Fruit fly (Drosophila melanogaster) whole organism, embryonic: ENCODE measurements around the gene Frmd5.

ENCODE experiments used
- Antp ChIP-seq: fragments of 200-800 bp; sonication (Bioruptor generic); optimal IDR thresholded peaks from 3 replicates; lab custom pipeline; 2016; ENCODE audit warnings: missing biosample characterization, missing genetic modification characterization
- CG10366 ChIP-seq: fragments of 200-800 bp; sonication (Bioruptor generic); IDR thresholded peaks from 2 replicates; pipeline ENCODE4 v1.3.6; 2022; ENCODE audit warnings: missing biosample characterization, missing genetic modification characterization
- CG10543 ChIP-seq: fragments of 200-800 bp; sonication (Bioruptor generic); optimal IDR thresholded peaks from 3 replicates; lab custom pipeline; 2017; ENCODE audit warnings: missing biosample characterization, mild to moderate bottlenecking, missing genetic modification characterization, moderate library complexity
- CG11723 ChIP-seq: fragments of 200-800 bp; sonication (Bioruptor generic); optimal IDR thresholded peaks from 2 replicates; lab custom pipeline; 2017; ENCODE audit warnings: missing biosample characterization, mild to moderate bottlenecking, missing genetic modification characterization
- CG12769 ChIP-seq: fragments of 200-800 bp; sonication (Bioruptor generic); optimal IDR thresholded peaks from 2 replicates; lab custom pipeline; 2019; ENCODE audit warnings: missing biosample characterization, mild to moderate bottlenecking, missing genetic modification characterization, moderate library complexity
- CG14860 ChIP-seq: fragments of 200-800 bp; sonication (Bioruptor generic); IDR thresholded peaks from 3 replicates; pipeline ENCODE4 v1.3.6; 2022; ENCODE audit warnings: missing biosample characterization, missing genetic modification characterization; ENCODE audit not compliant: partially characterized antibody
- CG15011 ChIP-seq: fragments of 200-800 bp; sonication (Bioruptor generic); optimal IDR thresholded peaks from 3 replicates; lab custom pipeline; 2018; ENCODE audit warnings: missing biosample characterization, mild to moderate bottlenecking, missing genetic modification characterization
- CG16863 ChIP-seq: fragments of 200-800 bp; sonication (Bioruptor generic); optimal IDR thresholded peaks from 3 replicates; lab custom pipeline; 2016; ENCODE audit warnings: missing biosample characterization, missing genetic modification characterization
- CG17829 ChIP-seq: fragments of 200-800 bp; optimal IDR thresholded peaks from 2 replicates; lab custom pipeline; 2019; ENCODE audit warnings: missing biosample characterization, mild to moderate bottlenecking, missing genetic modification characterization, moderate library complexity
- CG1832 ChIP-seq: fragments of 200-800 bp; sonication (Bioruptor generic); optimal IDR thresholded peaks from 2 replicates; lab custom pipeline; 2017; ENCODE audit warnings: missing biosample characterization, mild to moderate bottlenecking, missing genetic modification characterization, inconsistent platforms
- CG30020 ChIP-seq: fragments of 200-800 bp; optimal IDR thresholded peaks from 2 replicates; lab custom pipeline; 2019; ENCODE audit warnings: missing biosample characterization, mild to moderate bottlenecking, missing genetic modification characterization, moderate library complexity
- CG31365 ChIP-seq: fragments of 200-800 bp; sonication (Bioruptor generic); optimal IDR thresholded peaks from 2 replicates; lab custom pipeline; 2018; ENCODE audit warnings: missing biosample characterization, mild to moderate bottlenecking, missing genetic modification characterization
- CG31441 ChIP-seq: fragments of 200-800 bp; sonication (Bioruptor generic); IDR thresholded peaks from 2 replicates; pipeline ENCODE4 v1.3.6; 2022; ENCODE audit warnings: missing biosample characterization, missing genetic modification characterization
- CG33213 ChIP-seq: fragments of 200-800 bp; sonication (Bioruptor generic); optimal IDR thresholded peaks from 3 replicates; lab custom pipeline; 2016; ENCODE audit warnings: missing biosample characterization, missing genetic modification characterization
- CG34224 ChIP-seq: fragments of 200-800 bp; sonication (Bioruptor generic); IDR thresholded peaks from 3 replicates; pipeline ENCODE4 v1.3.6; 2022; ENCODE audit warnings: missing biosample characterization, missing genetic modification characterization; ENCODE audit not compliant: partially characterized antibody
- CG3726 ChIP-seq: fragments of 200-800 bp; sonication (Bioruptor generic); IDR thresholded peaks from 3 replicates; pipeline ENCODE4, ENCODE4 v1.3.6; 2022; ENCODE audit warnings: missing biosample characterization, missing genetic modification characterization
- CG4328 ChIP-seq: fragments of 200-800 bp; sonication (Bioruptor generic); optimal IDR thresholded peaks from 3 replicates; lab custom pipeline; 2017; ENCODE audit warnings: missing biosample characterization, missing genetic modification reagents, missing genetic modification characterization
- CG4404 ChIP-seq: fragments of 200-800 bp; sonication (Bioruptor generic); IDR thresholded peaks from 2 replicates; pipeline ENCODE4 v1.3.6; 2022; ENCODE audit warnings: missing biosample characterization, missing genetic modification characterization
- CG4707 ChIP-seq: fragments of 200-800 bp; sonication (Bioruptor generic); optimal IDR thresholded peaks from 2 replicates; lab custom pipeline; 2018; ENCODE audit warnings: missing biosample characterization, mild to moderate bottlenecking, missing genetic modification characterization, moderate library complexity
- CG8944 ChIP-seq: fragments of 200-800 bp; sonication (Bioruptor generic); optimal IDR thresholded peaks from 3 replicates; lab custom pipeline; 2016; ENCODE audit warnings: missing biosample characterization, missing genetic modification characterization
- CG9876 ChIP-seq: fragments of 200-800 bp; sonication (Bioruptor generic); optimal IDR thresholded peaks from 2 replicates; lab custom pipeline; 2016; ENCODE audit warnings: missing biosample characterization, missing genetic modification characterization
- Camta ChIP-seq: fragments of 200-800 bp; sonication (Bioruptor generic); optimal IDR thresholded peaks from 2 replicates; lab custom pipeline; 2016; ENCODE audit warnings: missing biosample characterization, missing genetic modification characterization
- D19B ChIP-seq: fragments of 200-800 bp; sonication (Bioruptor generic); optimal IDR thresholded peaks from 2 replicates; lab custom pipeline; 2017; ENCODE audit warnings: missing biosample characterization, mild to moderate bottlenecking, missing genetic modification characterization
- Drgx ChIP-seq: fragments of 200-800 bp; sonication (Bioruptor generic); IDR thresholded peaks from 2 replicates; pipeline ENCODE4 v1.3.6; 2022; ENCODE audit warnings: missing biosample characterization, missing genetic modification characterization
- H15 ChIP-seq: fragments of 200-800 bp; sonication (Bioruptor generic); IDR thresholded peaks from 3 replicates; pipeline ENCODE4 v1.3.6; 2022; ENCODE audit warnings: missing biosample characterization, missing genetic modification characterization
- H2.0 ChIP-seq: fragments of 200-800 bp; sonication (Bioruptor generic); IDR thresholded peaks from 2 replicates; pipeline ENCODE4 v1.3.6; 2022; ENCODE audit warnings: missing biosample characterization, missing genetic modification characterization
- Hey ChIP-seq: fragments of 200-800 bp; sonication (Bioruptor generic); optimal IDR thresholded peaks from 3 replicates; lab custom pipeline; 2018; ENCODE audit warnings: missing biosample characterization, mild to moderate bottlenecking, missing genetic modification characterization
- HmgZ ChIP-seq: fragments of 200-800 bp; sonication (Bioruptor generic); optimal IDR thresholded peaks from 2 replicates; lab custom pipeline; 2018; ENCODE audit warnings: missing biosample characterization, mild to moderate bottlenecking, missing genetic modification characterization
- Oaz ChIP-seq: fragments of 200-800 bp; sonication (Bioruptor generic); IDR thresholded peaks from 2 replicates; pipeline ENCODE4 v1.3.6; 2022; ENCODE audit warnings: missing biosample characterization, missing genetic modification characterization
- Pdp1 ChIP-seq, 2 experiments: fragments of 200-800 bp; sonication (Bioruptor generic); optimal IDR thresholded peaks; 3 replicates each; lab custom pipeline; 2016; ENCODE audit warnings: missing biosample characterization in 2 of 2, missing genetic modification characterization in 2 of 2, mild to moderate bottlenecking in 1 of 2, moderate library complexity in 1 of 2
- Ptx1 ChIP-seq: fragments of 200-800 bp; sonication (Bioruptor generic); IDR thresholded peaks from 2 replicates; pipeline ENCODE4 v1.3.6; 2022; ENCODE audit warnings: missing biosample characterization, missing genetic modification characterization
- Sry-β ChIP-seq: fragments of 200-800 bp; sonication (Bioruptor generic); optimal IDR thresholded peaks from 2 replicates; lab custom pipeline; 2018; ENCODE audit warnings: missing biosample characterization, mild to moderate bottlenecking, missing genetic modification characterization, moderate library complexity
- ap ChIP-seq: fragments of 200-800 bp; sonication (Bioruptor generic); IDR thresholded peaks from 2 replicates; pipeline ENCODE4 v1.3.6; 2022; ENCODE audit warnings: missing biosample characterization, missing genetic modification characterization
- ato ChIP-seq: fragments of 200-800 bp; sonication (Bioruptor generic); IDR thresholded peaks from 2 replicates; pipeline ENCODE4 v1.3.6; 2022; ENCODE audit warnings: missing biosample characterization, missing genetic modification characterization; ENCODE audit not compliant: partially characterized antibody
- bigmax ChIP-seq: fragments of 200-800 bp; sonication (Bioruptor generic); optimal IDR thresholded peaks from 2 replicates; lab custom pipeline; 2018; ENCODE audit warnings: missing biosample characterization, mild to moderate bottlenecking, missing genetic modification characterization
- br ChIP-seq: fragments of >200 bp; optimal IDR thresholded peaks from 2 replicates; lab custom pipeline; 2017
- caup ChIP-seq: fragments of 200-800 bp; sonication (Bioruptor generic); optimal IDR thresholded peaks from 3 replicates; lab custom pipeline; 2017; ENCODE audit warnings: missing biosample characterization, mild to moderate bottlenecking, missing genetic modification characterization, moderate library complexity; ENCODE audit not compliant: severe bottlenecking
- crc ChIP-seq: fragments of 200-800 bp; sonication (Bioruptor generic); optimal IDR thresholded peaks from 2 replicates; lab custom pipeline; 2016; ENCODE audit warnings: missing biosample characterization, missing genetic modification characterization
- crp ChIP-seq, 2 experiments: fragments of 200-800 bp; sonication (Bioruptor generic); optimal IDR thresholded peaks; 2 replicates in 1 of 2; 3 replicates in 1 of 2; lab custom pipeline; 2017; ENCODE audit warnings: missing biosample characterization in 2 of 2, missing genetic modification characterization in 2 of 2, mild to moderate bottlenecking in 1 of 2, moderate library complexity in 1 of 2
- dmrt11E ChIP-seq: fragments of 200-800 bp; sonication (Bioruptor generic); optimal IDR thresholded peaks from 3 replicates; lab custom pipeline; 2018; ENCODE audit warnings: missing biosample characterization, mild to moderate bottlenecking, missing genetic modification characterization, moderate library complexity
- ewg ChIP-seq: fragments of 200-800 bp; sonication (Bioruptor generic); optimal IDR thresholded peaks from 3 replicates; lab custom pipeline; 2017; ENCODE audit warnings: mild to moderate bottlenecking, missing biosample characterization, missing genetic modification reagents, missing genetic modification characterization
- fd3F ChIP-seq: fragments of 200-800 bp; sonication (Bioruptor generic); optimal IDR thresholded peaks from 2 replicates; lab custom pipeline; 2018; ENCODE audit warnings: missing biosample characterization, mild to moderate bottlenecking, missing genetic modification characterization, moderate library complexity
- fru ChIP-seq: fragments of >200 bp; optimal IDR thresholded peaks from 2 replicates; lab custom pipeline; 2017
- grn ChIP-seq: fragments of 200-800 bp; sonication (Bioruptor generic); optimal IDR thresholded peaks from 3 replicates; lab custom pipeline; 2017; ENCODE audit warnings: missing biosample characterization, missing genetic modification characterization
- h ChIP-seq: fragments of >200 bp; optimal IDR thresholded peaks from 2 replicates; lab custom pipeline; 2017
- lilli ChIP-seq: fragments of 200-800 bp; sonication (Bioruptor generic); optimal IDR thresholded peaks from 3 replicates; lab custom pipeline; 2016; ENCODE audit warnings: missing biosample characterization, missing genetic modification characterization
- lmd ChIP-seq: fragments of 200-800 bp; sonication (Bioruptor generic); IDR thresholded peaks from 2 replicates; pipeline ENCODE4 v1.3.6; 2022; ENCODE audit warnings: missing biosample characterization, missing genetic modification characterization
- maf-S ChIP-seq: fragments of 200-800 bp; sonication (Bioruptor generic); optimal IDR thresholded peaks from 2 replicates; lab custom pipeline; 2016; ENCODE audit warnings: missing biosample characterization, missing genetic modification characterization
- nmo ChIP-seq: fragments of 200-800 bp; sonication (Bioruptor generic); optimal IDR thresholded peaks from 2 replicates; lab custom pipeline; 2018; ENCODE audit warnings: missing biosample characterization, mild to moderate bottlenecking, missing genetic modification characterization, moderate library complexity
- sens-2 ChIP-seq: fragments of 200-800 bp; sonication (Bioruptor generic); IDR thresholded peaks from 2 replicates; pipeline ENCODE4 v1.3.6; 2022; ENCODE audit warnings: missing biosample characterization, missing genetic modification characterization
- sob ChIP-seq: fragments of 200-800 bp; sonication (Bioruptor generic); IDR thresholded peaks from 2 replicates; pipeline ENCODE4 v1.3.6; 2022; ENCODE audit warnings: missing biosample characterization, missing genetic modification characterization
- zen ChIP-seq: fragments of 200-800 bp; sonication (Bioruptor generic); optimal IDR thresholded peaks from 3 replicates; lab custom pipeline; 2018; ENCODE audit warnings: missing biosample characterization, mild to moderate bottlenecking, missing genetic modification characterization, moderate library complexity

Frmd5 gene

DNA sequence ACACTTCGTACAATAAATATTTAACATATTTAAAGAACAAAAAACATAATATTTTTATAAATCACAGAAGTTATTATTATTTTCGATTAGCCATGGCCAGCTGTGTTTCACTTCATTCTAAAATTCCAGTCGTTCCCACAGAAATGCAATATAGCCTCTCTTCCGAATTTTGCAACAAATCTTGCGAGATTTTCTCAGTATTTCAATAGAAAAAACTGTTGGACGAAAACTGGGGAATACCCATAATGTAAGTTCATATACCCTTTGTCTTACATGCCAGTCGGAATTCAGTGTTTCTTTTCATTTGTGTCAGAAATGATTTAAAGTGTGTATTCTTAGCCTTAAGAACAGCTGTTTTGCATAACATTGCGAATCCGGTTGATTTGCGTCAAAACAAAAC, 12.3 kb downstream of the Frmd5 start, which contains the start of the genes CtsL4 and ClpP (continued):
- peak; percentile 60 for TF ChIP-seq Ptx1
- no peak for TF ChIP-seq H2.0 (GFP tag; lab: Robert Waterston, UW)
- peak; percentile 72 for TF ChIP-seq HmgZ
- TF ChIP-seq CG30020 (tag; lab: Kevin White, UChicago), result peak; percentile 100
- no peak for TF ChIP-seq CG31365
- TF ChIP-seq CG10543 (GFP tag; lab: Kevin White, UChicago), result no peak
- no peak for TF ChIP-seq ewg (GFP tag; lab: Kevin White, UChicago)
- peak; percentile 48 for TF ChIP-seq Antp
- no peak for TF ChIP-seq CG34224 (GFP tag; lab: Robert Waterston, UW)
- no peak for TF ChIP-seq ato (GFP tag; lab: Robert Waterston, UW)
- no peak for TF ChIP-seq CG9876 (GFP tag; lab: Kevin White, UChicago)
- no peak for TF ChIP-seq CG1832 (GFP tag; lab: Kevin White, UChicago)
- peak; percentile 12 for TF ChIP-seq bigmax
- TF ChIP-seq zen (tag; lab: Kevin White, UChicago), result peak; percentile 46
- TF ChIP-seq dmrt11E (tag; lab: Kevin White, UChicago), result peak; percentile 48
- peak; percentile 64 for TF ChIP-seq nmo (GFP tag; lab: Kevin White, UChicago)
- TF ChIP-seq Oaz, result no peak; the same call in 1 of the 2 replicates
- TF ChIP-seq fd3F (GFP tag; lab: Kevin White, UChicago), result peak; percentile 42
- TF ChIP-seq sens-2 (GFP tag; lab: Robert Waterston, UW), result no peak; the same call in 1 of the 2 replicates
- TF ChIP-seq Hey, result no peak
- peak; percentile 81 for TF ChIP-seq D19B (GFP tag; lab: Kevin White, UChicago)
- peak; percentile 66 for TF ChIP-seq CG17829 (tag; lab: Kevin White, UChicago)
- TF ChIP-seq lilli (GFP tag; lab: Kevin White, UChicago), result peak; percentile 60
- peak; percentile 20 for TF ChIP-seq CG8944
- peak; percentile 4 for TF ChIP-seq Camta (GFP tag; lab: Kevin White, UChicago)
- no peak for TF ChIP-seq CG31441
- TF ChIP-seq lmd (GFP tag; lab: Robert Waterston, UW), result no peak
- TF ChIP-seq CG15011, result no peak
- TF ChIP-seq H15 (GFP tag; lab: Robert Waterston, UW), result no peak
- no peak for TF ChIP-seq br
- TF ChIP-seq CG16863 (GFP tag; lab: Kevin White, UChicago), result no peak
- peak; percentile 29 to 92 for TF ChIP-seq crp (GFP tag; optimal IDR thresholded peaks at IDR 0.05; lab: Kevin White, UChicago)
- TF ChIP-seq caup (GFP tag; lab: Kevin White, UChicago), result no peak
- no peak for TF ChIP-seq fru
- TF ChIP-seq CG11723 (GFP tag; lab: Kevin White, UChicago), result peak; percentile 99
- peak; percentile 29 to 97 for TF ChIP-seq Pdp1 (GFP tag; optimal IDR thresholded peaks at IDR 0.05; lab: Kevin White, UChicago)
- TF ChIP-seq sob (GFP tag; lab: Robert Waterston, UW), result no peak
- no peak for TF ChIP-seq Drgx (GFP tag; lab: Robert Waterston, UW)
- peak; percentile 21 for TF ChIP-seq Sry-β (GFP tag; lab: Kevin White, UChicago)
- TF ChIP-seq crc, result no peak
- TF ChIP-seq h (lab: Kevin White, UChicago), result no peak
- TF ChIP-seq maf-S (GFP tag; lab: Kevin White, UChicago), result peak; percentile 3
- TF ChIP-seq CG33213 (GFP tag; lab: Kevin White, UChicago), result peak; percentile 15
- TF ChIP-seq CG4707, result no peak
- TF ChIP-seq ap, result no peak
- TF ChIP-seq CG10366 (GFP tag; lab: Robert Waterston, UW), result peak; percentile 38; the same call in 1 of the 2 replicates
- TF ChIP-seq grn, result no peak
- no peak for TF ChIP-seq CG14860 (GFP tag; lab: Robert Waterston, UW)
- TF ChIP-seq CG3726 (GFP tag; lab: Robert Waterston, UW), result no peak
- no peak for TF ChIP-seq CG4328 (GFP tag; lab: Kevin White, UChicago)
- 0 out of 2 replicates have a peak, but pooled peaks have one; percentile 17 for TF ChIP-seq CG4404
- no peak for TF ChIP-seq CG12769 (tag; lab: Kevin White, UChicago)
